Fruit fly (Drosophila melanogaster): ENCODE measurements around the gene Rbp4.
A peak's percentile ranks its signal among the peaks of the same experiment; 100 is the strongest.

Rbp4 gene

dm6 chr3R:13662149-13662548 lies 6.0 kb upstream of the Rbp4 start:
- TF ChIP-seq CG8632 (GFP tag; optimal IDR thresholded peaks at IDR 0.05) = no peak
- no peak for TF ChIP-seq svp (GFP tag)
- no peak for TF ChIP-seq CG4318 (GFP tag; optimal IDR thresholded peaks at IDR 0.05)
- TF ChIP-seq Ets21C (GFP tag; optimal IDR thresholded peaks at IDR 0.05) = no peak
- TF ChIP-seq CG8319 (GFP tag; optimal IDR thresholded peaks at IDR 0.05) = no peak
- TF ChIP-seq cyc (GFP tag; optimal IDR thresholded peaks at IDR 0.05) = no peak
- TF ChIP-seq Met (GFP tag; optimal IDR thresholded peaks at IDR 0.05) = no peak
- no peak for TF ChIP-seq Eip75B (GFP tag; optimal IDR thresholded peaks at IDR 0.05)
- no peak for TF ChIP-seq Hr39 (GFP tag; optimal IDR thresholded peaks at IDR 0.05)
- no peak for TF ChIP-seq CG7368 (GFP tag; optimal IDR thresholded peaks at IDR 0.05)
- no peak for TF ChIP-seq lz (GFP tag; optimal IDR thresholded peaks at IDR 0.05)
- no peak for TF ChIP-seq fkh (GFP tag; optimal IDR thresholded peaks at IDR 0.05)
- TF ChIP-seq dac (GFP tag; optimal IDR thresholded peaks at IDR 0.05) = no peak
- no peak for TF ChIP-seq CG6163 (GFP tag; IDR thresholded peaks at IDR 0.05)

- TF ChIP-seq CG8632 (GFP tag; optimal IDR thresholded peaks at IDR 0.05) (peak; percentile 58), Met (GFP tag; optimal IDR thresholded peaks at IDR 0.05) (peak; percentile 61), CG8319 (GFP tag; optimal IDR thresholded peaks at IDR 0.05) (peak; percentile 22), salr (GFP tag; optimal IDR thresholded peaks at IDR 0.05) (peak; percentile 30 to 44), eg (GFP tag; IDR thresholded peaks at IDR 0.05) (peak; percentile 62; the same call in 2 of the 3 replicates), spab (GFP tag; optimal IDR thresholded peaks at IDR 0.05) (no peak), CG34406 (GFP tag; optimal IDR thresholded peaks at IDR 0.05) (peak; percentile 69), fd59A (GFP tag; optimal IDR thresholded peaks at IDR 0.05) (peak; percentile 2), CG6808 (GFP tag; optimal IDR thresholded peaks at IDR 0.05) (peak; percentile 66), svp (GFP tag) (peak; percentile 45), acj6 (GFP tag; optimal IDR thresholded peaks at IDR 0.05) (peak; percentile 55), CG6854 (GFP tag; optimal IDR thresholded peaks at IDR 0.05) (peak; percentile 83), CG31627 (GFP tag; optimal IDR thresholded peaks at IDR 0.05) (peak; percentile 66), vri (GFP tag; optimal IDR thresholded peaks at IDR 0.05) (peak; percentile 77), fd85E (GFP tag; optimal IDR thresholded peaks at IDR 0.05) (peak; percentile 64), Lpt (GFP tag; optimal IDR thresholded peaks at IDR 0.05) (no peak), CG6792 (GFP tag; optimal IDR thresholded peaks at IDR 0.05) (peak; percentile 14), OdsH (GFP tag; optimal IDR thresholded peaks at IDR 0.05) (peak; percentile 42), Sox14 (GFP tag; optimal IDR thresholded peaks at IDR 0.05) (peak; percentile 48), CG9139 (GFP tag; optimal IDR thresholded peaks at IDR 0.05) (peak; percentile 59), topi (GFP tag; optimal IDR thresholded peaks at IDR 0.05) (peak; percentile 70), pdm3 (GFP tag; optimal IDR thresholded peaks at IDR 0.05) (peak; percentile 51), Ets21C (GFP tag; optimal IDR thresholded peaks at IDR 0.05) (peak; percentile 11), Eip78C (GFP tag) (peak; percentile 87), CG10669 (GFP tag; optimal IDR thresholded peaks at IDR 0.05) (peak; percentile 37), dsx (GFP tag; optimal IDR thresholded peaks at IDR 0.05; ENCODE audit: poor library complexity, severe bottlenecking) (no peak), CG10631 (GFP tag; optimal IDR thresholded peaks at IDR 0.05) (no peak), CG15336 (GFP tag; IDR thresholded peaks at IDR 0.05) (peak; percentile 44; the same call in 1 of the 2 replicates), CG3919 (GFP tag; optimal IDR thresholded peaks at IDR 0.05) (peak; percentile 69), Eip75B (GFP tag; optimal IDR thresholded peaks at IDR 0.05) (peak; percentile 55), ss (GFP tag; optimal IDR thresholded peaks at IDR 0.05) (peak; percentile 68 to 84), CG6276 (GFP tag; optimal IDR thresholded peaks at IDR 0.05) (no peak), esn (GFP tag; optimal IDR thresholded peaks at IDR 0.05) (peak; percentile 75), CG1621 (tag; optimal IDR thresholded peaks at IDR 0.05) (peak; percentile 61), CG7368 (GFP tag; optimal IDR thresholded peaks at IDR 0.05) (peak; percentile 52), net (GFP tag; optimal IDR thresholded peaks at IDR 0.05) (peak; percentile 68), CG8119 (GFP tag; IDR thresholded peaks at IDR 0.05) (no peak), Hr4 (GFP tag; optimal IDR thresholded peaks at IDR 0.05) (peak; percentile 22), Eip93F (GFP tag; optimal IDR thresholded peaks at IDR 0.05) (no peak), Smox (GFP tag; optimal IDR thresholded peaks at IDR 0.05) (no peak), CG6163 (GFP tag; IDR thresholded peaks at IDR 0.05) (peak; percentile 58; the same call in 1 of the 3 replicates), Sox15 (GFP tag; optimal IDR thresholded peaks at IDR 0.05) (peak; percentile 26)
Observed at dm6 chr3R:13660924-13661659, 4.9 kb upstream of the Rbp4 start, which contains the start of gene B52. B52 (plus strand) TSS chr3R:13661311.
